Worm (Caenorhabditis elegans) whole organism, L4 larva: ENCODE measurements around the gene str-145.

Experiments used
- F10B5.3 ChIP-seq: sonication (generic microtip); optimal IDR thresholded peaks from 2 replicates; lab custom pipeline; 2016; ENCODE audit warnings: mild to moderate bottlenecking, missing genetic modification characterization, missing compliant biosample characterization
- F37D6.2 ChIP-seq: sonication (generic microtip); optimal IDR thresholded peaks from 2 replicates; lab custom pipeline; 2016; ENCODE audit warnings: mild to moderate bottlenecking, missing genetic modification characterization, missing compliant biosample characterization
- F49E8.2 ChIP-seq: sonication (generic microtip); optimal IDR thresholded peaks from 2 replicates; lab custom pipeline; 2016; ENCODE audit warnings: missing compliant biosample characterization, mild to moderate bottlenecking, missing genetic modification characterization, borderline replicate concordance
- R02D3.7 ChIP-seq: fragments of 150-350 bp; sonication (generic microtip); optimal IDR thresholded peaks from 3 replicates; lab custom pipeline; 2014; ENCODE audit warnings: missing biosample characterization, missing genetic modification characterization
- T20F7.1 ChIP-seq: fragments of 200-800 bp; sonication (Bioruptor generic); optimal IDR thresholded peaks from 2 replicates; lab custom pipeline; 2018; ENCODE audit warnings: mild to moderate bottlenecking, missing genetic modification characterization, missing compliant biosample characterization
- ZK337.2 ChIP-seq: fragments of 200-800 bp; sonication (Bioruptor generic); IDR thresholded peaks from 2 replicates; pipeline ENCODE4 v1.3.6; 2022; ENCODE audit warnings: missing genetic modification reagents, missing genetic modification characterization, missing compliant biosample characterization
- aha-1 ChIP-seq: fragments of 150-350 bp; peaks from one replicate; lab custom pipeline; 2014; ENCODE audit warnings: missing biosample characterization, missing genetic modification characterization
- aly-2 ChIP-seq: sonication (generic microtip); optimal IDR thresholded peaks from 2 replicates; lab custom pipeline; 2018; ENCODE audit warnings: missing biosample characterization, missing genetic modification characterization
- arid-1 ChIP-seq: fragments of 200-800 bp; sonication (Bioruptor generic); conservative IDR thresholded peaks from 2 replicates; pipeline ENCODE4 v1.3.6; 2022; ENCODE audit warnings: missing genetic modification reagents, missing genetic modification characterization, missing compliant biosample characterization
- ces-1 ChIP-seq: fragments of 150-350 bp; sonication (generic microtip); optimal IDR thresholded peaks from 4 replicates; lab custom pipeline; 2014; ENCODE audit warnings: missing biosample characterization, missing genetic modification reagents, missing genetic modification characterization
- dpl-1 ChIP-seq: fragments of 150-350 bp; optimal IDR thresholded peaks from 2 replicates; lab custom pipeline; 2014; ENCODE audit warnings: missing biosample characterization, missing genetic modification reagents, missing genetic modification characterization
- duxl-1 ChIP-seq: sonication (generic microtip); optimal IDR thresholded peaks from 2 replicates; lab custom pipeline; 2016; ENCODE audit warnings: mild to moderate bottlenecking, missing genetic modification characterization, moderate library complexity, missing compliant biosample characterization; ENCODE audit not compliant: poor library complexity
- dve-1 ChIP-seq: sonication (generic microtip); optimal IDR thresholded peaks from 2 replicates; lab custom pipeline; 2017; ENCODE audit warnings: antibody characterized with exemption, mild to moderate bottlenecking, missing genetic modification characterization, missing compliant biosample characterization; ENCODE audit not compliant: insufficient read depth
- fkh-10 ChIP-seq: fragments of 150-350 bp; optimal IDR thresholded peaks from 2 replicates; lab custom pipeline; 2014; ENCODE audit warnings: missing biosample characterization, missing genetic modification reagents, missing genetic modification characterization
- fos-1 ChIP-seq: fragments of 150-350 bp; optimal IDR thresholded peaks from 2 replicates; lab custom pipeline; 2014; ENCODE audit warnings: missing biosample characterization, missing genetic modification characterization
- gei-8 ChIP-seq: fragments of 200-800 bp; sonication (Bioruptor generic); optimal IDR thresholded peaks from 2 replicates; lab custom pipeline; 2018; ENCODE audit warnings: mild to moderate bottlenecking, missing genetic modification characterization, missing compliant biosample characterization
- lim-7 ChIP-seq: fragments of 200-800 bp; sonication (Bioruptor generic); IDR thresholded peaks from 2 replicates; pipeline ENCODE4 v1.3.6; 2022; ENCODE audit warnings: missing genetic modification characterization, missing compliant biosample characterization
- lin-39 ChIP-seq: fragments of 150-350 bp; optimal IDR thresholded peaks from 2 replicates; lab custom pipeline; 2014; ENCODE audit warnings: missing biosample characterization, missing genetic modification reagents, missing genetic modification characterization
- lir-3 ChIP-seq: sonication (generic microtip); optimal IDR thresholded peaks from 2 replicates; lab custom pipeline; 2016; ENCODE audit warnings: mild to moderate bottlenecking, missing genetic modification characterization, missing compliant biosample characterization
- lsy-2 ChIP-seq, 2 experiments: fragments of 150-350 bp in 1 of 2; sonication (generic microtip) in 1 of 2; optimal IDR thresholded peaks; 2 replicates each; lab custom pipeline; 2014 to 2017; ENCODE audit warnings: missing biosample characterization in 2 of 2, missing genetic modification characterization in 2 of 2
- nhr-10 ChIP-seq: fragments of 150-350 bp; optimal IDR thresholded peaks from 2 replicates; lab custom pipeline; 2014; ENCODE audit warnings: missing biosample characterization, missing genetic modification characterization
- nhr-11 ChIP-seq: fragments of 150-350 bp; optimal IDR thresholded peaks from 2 replicates; lab custom pipeline; 2014; ENCODE audit warnings: missing biosample characterization, missing genetic modification characterization
- nhr-25 ChIP-seq: sonication (generic microtip); optimal IDR thresholded peaks from 2 replicates; lab custom pipeline; 2017; ENCODE audit warnings: missing genetic modification characterization, mild to moderate bottlenecking, missing compliant biosample characterization, antibody characterized with exemption, moderate library complexity, borderline replicate concordance; ENCODE audit not compliant: insufficient read depth
- nhr-28 ChIP-seq: fragments of 150-350 bp; optimal IDR thresholded peaks from 2 replicates; lab custom pipeline; 2014; ENCODE audit warnings: missing biosample characterization, missing genetic modification characterization
- nhr-41 ChIP-seq: fragments of 200-800 bp; sonication (Bioruptor generic); IDR thresholded peaks from 2 replicates; pipeline ENCODE4 v1.3.6; 2022; ENCODE audit warnings: missing genetic modification reagents, missing genetic modification characterization, missing compliant biosample characterization
- nhr-42 ChIP-seq: fragments of 200-800 bp; sonication (Bioruptor generic); IDR thresholded peaks from 2 replicates; pipeline ENCODE4 v1.3.6; 2022; ENCODE audit warnings: missing genetic modification characterization, missing compliant biosample characterization
- nhr-6 ChIP-seq: fragments of 150-350 bp; optimal IDR thresholded peaks from 2 replicates; lab custom pipeline; 2014; ENCODE audit warnings: missing biosample characterization, missing genetic modification characterization
- nhr-77 ChIP-seq: fragments of 150-350 bp; optimal IDR thresholded peaks from 2 replicates; lab custom pipeline; 2014; ENCODE audit warnings: missing biosample characterization, missing genetic modification characterization
- snpc-1.2 ChIP-seq: fragments of 200-800 bp; sonication (Bioruptor generic); IDR thresholded peaks from 2 replicates; pipeline ENCODE4 v1.3.6; 2022; ENCODE audit warnings: missing genetic modification reagents, missing genetic modification characterization, missing compliant biosample characterization
- spr-1 ChIP-seq: sonication (generic microtip); optimal IDR thresholded peaks from 2 replicates; lab custom pipeline; 2016; ENCODE audit warnings: mild to moderate bottlenecking, missing genetic modification characterization, missing compliant biosample characterization
- spr-3 ChIP-seq: fragments of 200-800 bp; sonication (Bioruptor generic); optimal IDR thresholded peaks from 2 replicates; lab custom pipeline; 2018; ENCODE audit warnings: mild to moderate bottlenecking, missing genetic modification characterization, missing compliant biosample characterization
- unc-62 ChIP-seq, 3 experiments: fragments of 150-350 bp in 1 of 3; sonication (generic microtip); optimal IDR thresholded peaks in 2 of 3; peaks in 1 of 3; 1 replicate in 1 of 3; 2 replicates in 2 of 3; lab custom pipeline; 2014 to 2017; ENCODE audit warnings: missing biosample characterization in 3 of 3, missing genetic modification characterization in 3 of 3, missing genetic modification reagents in 3 of 3, missing genotype in 1 of 3
- vab-7 ChIP-seq: fragments of 200-800 bp; sonication (Bioruptor generic); IDR thresholded peaks from 2 replicates; pipeline ENCODE4 v1.3.6; 2022; ENCODE audit warnings: missing genetic modification reagents, missing genetic modification characterization, missing compliant biosample characterization
- zag-1 ChIP-seq: fragments of 150-350 bp; optimal IDR thresholded peaks from 2 replicates; lab custom pipeline; 2014; ENCODE audit warnings: missing biosample characterization, missing genetic modification characterization
- zfp-2 ChIP-seq: sonication (generic microtip); optimal IDR thresholded peaks from 2 replicates; lab custom pipeline; 2016; ENCODE audit warnings: mild to moderate bottlenecking, missing genetic modification characterization, missing compliant biosample characterization
- zfp-3 ChIP-seq: fragments of 200-800 bp; sonication (Bioruptor generic); conservative IDR thresholded peaks from 2 replicates; pipeline ENCODE4 v1.3.6; 2022; ENCODE audit warnings: missing genetic modification reagents, missing genetic modification characterization, missing compliant biosample characterization
- zip-11 ChIP-seq: fragments of 200-800 bp; sonication (Bioruptor generic); IDR thresholded peaks from 2 replicates; pipeline ENCODE4 v1.3.6; 2022; ENCODE audit warnings: missing genetic modification characterization, missing compliant biosample characterization
- ztf-7 ChIP-seq: fragments of 150-350 bp; optimal IDR thresholded peaks from 2 replicates; lab custom pipeline; 2014; ENCODE audit warnings: missing biosample characterization, missing genetic modification characterization

Gene str-145

DNA sequence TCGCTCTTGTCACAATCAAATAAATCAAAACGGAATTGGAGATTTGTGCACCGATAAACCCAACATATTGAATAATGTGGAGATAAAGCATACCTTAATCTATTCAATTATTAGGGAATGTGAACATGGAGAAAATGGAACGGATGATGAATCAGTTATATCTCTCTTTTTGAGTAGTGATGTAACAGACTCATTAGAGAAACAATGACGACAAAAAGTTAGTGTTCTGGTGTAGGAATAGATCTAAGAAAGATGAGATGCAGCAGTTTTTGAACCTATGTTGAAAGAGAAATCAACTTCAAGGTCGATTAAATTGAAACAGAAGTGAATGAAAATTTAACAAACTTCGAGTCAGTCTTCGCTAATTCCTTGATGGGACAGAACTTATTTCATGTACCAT is 2.8 kb downstream of the str-145 start, which contains the start of gene str-146:
TSS of gene str-146 (minus strand) at position 101 of the 400 bp plus-strand sequence.
- TF ChIP-seq zip-11 (GFP tag; lab: Robert Waterston, UW) (no peak), fkh-10 (GFP tag; lab: Kevin White, UChicago) (no peak), zfp-2 (tag; lab: Kevin White, UChicago) (no peak), unc-62 (GFP tag; optimal IDR thresholded peaks at IDR 0.05 in 1 of 2; lab: Kevin White, UChicago) (no peak), unc-62 (tag; optimal IDR thresholded peaks at IDR 0.05; lab: Kevin White, UChicago) (no peak)

DNA sequence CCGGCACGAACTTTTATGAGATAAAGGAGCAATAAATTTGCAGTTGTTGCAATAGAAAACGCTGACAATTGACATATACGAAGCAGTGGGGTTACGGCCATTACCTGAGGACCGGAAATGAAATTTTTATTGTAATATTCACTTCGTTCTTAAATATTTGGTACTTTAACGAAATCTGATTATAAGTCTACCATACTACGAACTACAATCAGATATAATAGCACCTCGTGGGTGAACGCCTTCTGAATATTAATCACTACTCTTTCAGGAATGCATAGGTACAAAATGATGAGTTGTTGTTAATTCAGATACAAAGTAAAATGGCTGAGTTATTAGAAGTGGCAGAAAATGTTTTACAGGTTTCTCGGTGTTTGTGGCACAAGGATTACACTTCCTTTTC is 5.8 kb downstream of the str-145 start, which contains the start of gene str-129:
TSS of gene str-129 (minus strand) at position 101 of the 400 bp plus-strand sequence.
- TF ChIP-seq aha-1 (tag; lab: Kevin White, UChicago) (peak; percentile 31), nhr-42 (no peak), ZK337.2 (GFP tag; lab: Robert Waterston, UW) (no peak)

DNA sequence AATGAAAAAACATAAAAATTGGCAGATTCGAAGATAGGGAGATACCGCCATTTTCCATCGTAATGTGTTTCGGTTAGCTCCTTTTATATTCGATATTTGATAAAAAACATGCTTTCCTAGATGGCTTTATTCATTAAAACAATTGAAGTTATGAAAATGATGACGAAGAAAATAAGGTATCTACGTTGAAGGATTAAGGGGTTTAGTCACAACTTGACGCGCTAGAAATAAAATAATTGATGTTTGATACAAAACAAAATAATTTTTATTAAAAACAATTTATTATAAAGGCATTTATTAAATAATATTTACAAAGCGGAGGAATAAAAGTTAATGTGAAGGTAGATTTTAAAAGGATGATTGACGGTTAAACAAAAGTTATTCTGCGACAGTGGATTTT is 7.5 kb downstream of the str-145 start, which contains the start of gene str-130:
TSS of gene str-130 (minus strand) at position 101 of the 400 bp plus-strand sequence.
- TF ChIP-seq aha-1 (tag; lab: Kevin White, UChicago) = no peak
- no peak for TF ChIP-seq spr-1 (tag; lab: Kevin White, UChicago)
- TF ChIP-seq F37D6.2 = no peak
- no peak for TF ChIP-seq ces-1 (GFP tag; lab: Kevin White, UChicago)
- TF ChIP-seq gei-8 = no peak
- TF ChIP-seq nhr-77 (tag; lab: Kevin White, UChicago) = no peak
- TF ChIP-seq aly-2 (tag; lab: Kevin White, UChicago) = no peak
- TF ChIP-seq lin-39 (tag; lab: Kevin White, UChicago) = no peak
- no peak for TF ChIP-seq zag-1 (tag; lab: Kevin White, UChicago)
- no peak for TF ChIP-seq nhr-11 (tag; lab: Kevin White, UChicago)
- no peak for TF ChIP-seq arid-1 (GFP tag; lab: Robert Waterston, UW)
- TF ChIP-seq nhr-41 = no peak
- TF ChIP-seq nhr-28 (tag; lab: Kevin White, UChicago) = no peak
- TF ChIP-seq fkh-10 (GFP tag; lab: Kevin White, UChicago) = no peak

DNA sequence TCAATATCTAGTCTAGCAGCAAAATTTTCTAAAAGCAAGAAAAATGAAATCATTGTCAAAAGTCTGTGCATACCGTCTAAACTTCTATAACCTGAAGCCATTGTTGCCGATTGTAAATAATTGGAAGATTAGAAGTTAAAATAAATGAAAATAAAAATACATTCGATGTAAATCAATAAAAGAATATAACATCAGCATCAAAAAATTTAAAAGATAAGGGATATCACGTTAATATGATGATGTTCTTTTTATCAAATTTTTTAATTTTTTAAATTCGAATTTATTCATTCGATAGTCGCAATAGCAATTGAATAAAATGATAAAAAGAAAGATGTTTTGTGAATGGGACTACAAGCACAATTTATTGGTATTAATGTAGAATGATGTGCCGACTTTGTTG is 13.0 kb downstream of the str-145 start, which contains the start of gene C09H5.7:
TSS of gene C09H5.7 (minus strand) at position 101 of the 400 bp plus-strand sequence.
- TF ChIP-seq T20F7.1 (no peak), lim-7 (GFP tag; lab: Robert Waterston, UW) (no peak), spr-3 (GFP tag; lab: Kevin White, UChicago) (no peak), zfp-3 (GFP tag; lab: Robert Waterston, UW) (no peak), duxl-1 (tag; lab: Kevin White, UChicago) (no peak), lir-3 (no peak), lin-39 (tag; lab: Kevin White, UChicago) (no peak), nhr-25 (tag; lab: Kevin White, UChicago) (no peak), nhr-6 (tag; lab: Kevin White, UChicago) (no peak), nhr-41 (no peak), F49E8.2 (tag; lab: Kevin White, UChicago) (no peak), ZK337.2 (GFP tag; lab: Robert Waterston, UW) (no peak)

DNA sequence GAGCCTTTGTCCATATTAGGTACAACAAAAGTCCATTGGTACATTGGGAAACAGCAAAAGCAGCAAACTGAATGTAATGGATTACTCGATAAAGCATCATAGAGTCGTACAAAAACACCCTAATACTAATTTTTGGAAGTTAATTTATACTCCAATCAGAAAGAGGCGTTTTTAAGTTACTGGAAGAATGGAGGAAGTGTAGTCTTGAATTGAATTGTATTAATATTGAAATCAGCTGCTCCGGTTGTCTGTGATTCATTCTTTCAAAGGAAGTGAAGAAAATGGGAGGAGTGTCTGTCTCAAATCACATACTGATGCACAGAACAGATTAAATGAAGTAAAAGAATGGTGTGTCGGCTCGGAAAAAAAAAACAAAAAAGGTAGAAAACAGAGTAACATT is 16.6 kb downstream of the str-145 start, which contains the start of gene str-131:
TSS of gene str-131 (minus strand) at position 101 of the 400 bp plus-strand sequence.
- TF ChIP-seq snpc-1.2 (GFP tag; lab: Robert Waterston, UW) (no peak), R02D3.7 (tag; lab: Kevin White, UChicago) (no peak), nhr-10 (no peak), lsy-2 (tag; optimal IDR thresholded peaks at IDR 0.05; lab: Kevin White, UChicago) (no peak), dve-1 (tag; lab: Kevin White, UChicago) (no peak), fkh-10 (GFP tag; lab: Kevin White, UChicago) (no peak), nhr-41 (no peak), lin-39 (tag; lab: Kevin White, UChicago) (no peak), dpl-1 (GFP tag; lab: Kevin White, UChicago) (no peak), ces-1 (GFP tag; lab: Kevin White, UChicago) (no peak), vab-7 (GFP tag; lab: Robert Waterston, UW) (no peak), F10B5.3 (tag; lab: Kevin White, UChicago) (no peak), fos-1 (tag; lab: Kevin White, UChicago) (no peak), ztf-7 (tag; lab: Kevin White, UChicago) (no peak)
